Fruit fly (Drosophila melanogaster): ENCODE results near the gene dod.

The dod gene

DNA sequence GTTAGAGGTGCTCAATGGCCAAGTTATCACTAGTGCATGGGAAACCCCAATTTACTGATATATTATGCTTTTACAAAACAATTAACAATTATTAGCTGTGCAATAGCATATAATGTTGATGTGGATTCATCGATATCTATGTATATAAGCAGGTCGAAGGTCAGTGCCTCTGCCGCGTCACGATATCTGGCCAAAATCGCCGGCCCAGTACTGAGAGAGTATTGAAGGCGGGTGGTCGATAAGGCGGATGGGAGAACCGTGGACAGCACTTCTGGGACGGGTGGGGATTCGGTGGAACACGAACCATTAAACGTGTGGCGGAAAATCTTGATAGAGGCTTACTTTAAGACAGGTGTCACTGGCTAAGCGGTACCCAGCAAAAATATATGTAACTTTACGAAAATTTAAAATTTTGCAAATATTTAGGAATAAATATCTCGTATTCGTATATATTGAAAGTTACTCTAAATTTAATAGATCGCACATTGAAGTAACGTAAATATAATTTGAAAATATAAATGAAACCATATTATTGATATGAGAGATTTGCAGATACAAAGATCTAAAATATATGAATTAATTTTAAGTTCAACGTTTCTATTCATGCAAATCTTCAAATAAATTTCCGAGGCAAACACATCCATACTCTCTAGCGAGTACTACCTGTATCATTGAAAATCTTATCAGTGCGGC, 22.7 kb upstream of the dod start:
- no peak for TF ChIP-seq CG15710 (tag; optimal IDR thresholded peaks at IDR 0.05)
- TF ChIP-seq CG8159 (tag; optimal IDR thresholded peaks at IDR 0.05) = peak; percentile 62
- TF ChIP-seq Pif1A (GFP tag; optimal IDR thresholded peaks at IDR 0.05) = peak; percentile 14
- TF ChIP-seq CG14655 (GFP tag; optimal IDR thresholded peaks at IDR 0.05) = no peak
- TF ChIP-seq CG17806 (tag; optimal IDR thresholded peaks at IDR 0.05) = peak; percentile 18
- no peak for TF ChIP-seq CG4496 (GFP tag; IDR thresholded peaks at IDR 0.05)
- no peak for TF ChIP-seq CG9948 (tag; optimal IDR thresholded peaks at IDR 0.05)
- TF ChIP-seq Ets98B (GFP tag; IDR thresholded peaks at IDR 0.05) = no peak
- peak; percentile 29 for TF ChIP-seq CG8301 (tag; optimal IDR thresholded peaks at IDR 0.05)
- no peak for TF ChIP-seq CG13204 (GFP tag; optimal IDR thresholded peaks at IDR 0.05)
- no peak for TF ChIP-seq CG34367 (tag; optimal IDR thresholded peaks at IDR 0.05)
- TF ChIP-seq fd96Ca (GFP tag; IDR thresholded peaks at IDR 0.05) = no peak
- TF ChIP-seq gl (tag; optimal IDR thresholded peaks at IDR 0.05) = no peak
- no peak for TF ChIP-seq D1 (tag; optimal IDR thresholded peaks at IDR 0.05)
- TF ChIP-seq Pif1B (GFP tag; optimal IDR thresholded peaks at IDR 0.05) = no peak
- no peak for TF ChIP-seq EcR (GFP tag; optimal IDR thresholded peaks at IDR 0.05)
- TF ChIP-seq rn (GFP tag; IDR thresholded peaks at IDR 0.05) = no peak
- TF ChIP-seq CG32121 (GFP tag; IDR thresholded peaks at IDR 0.05) = no peak
- TF ChIP-seq CG10348 (GFP tag; IDR thresholded peaks at IDR 0.05) = no peak
- TF ChIP-seq CG12605 (GFP tag; IDR thresholded peaks at IDR 0.05) = no peak
- no peak for TF ChIP-seq Snoo (tag; optimal IDR thresholded peaks at IDR 0.05)

DNA sequence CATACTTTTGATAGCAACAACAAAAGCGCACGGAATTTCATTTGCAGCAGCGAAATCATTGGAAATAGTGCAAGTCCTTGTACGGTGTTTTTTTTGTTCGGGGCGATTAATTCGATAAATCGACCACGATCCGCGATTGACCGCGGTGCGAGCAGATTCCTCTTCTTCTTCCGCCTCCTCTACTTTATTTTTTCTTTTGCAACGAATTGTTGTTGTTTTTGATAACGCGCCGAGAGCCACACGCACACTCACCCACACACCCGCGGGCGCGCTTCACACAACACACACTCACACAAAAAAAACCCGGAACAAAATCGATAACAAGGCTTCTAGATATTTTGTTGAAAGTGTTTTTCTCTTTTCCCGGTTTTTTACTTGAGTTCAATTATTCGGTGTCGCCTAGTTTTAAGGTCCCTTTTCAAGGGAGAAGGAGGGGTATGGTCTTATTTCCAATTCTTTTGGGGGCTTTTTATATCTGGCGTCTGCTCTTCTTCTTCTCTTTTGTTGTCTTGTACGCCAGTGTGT, 21.9 kb upstream of the dod start:
- TF ChIP-seq CG4496 (GFP tag; IDR thresholded peaks at IDR 0.05) (peak; percentile 61; the same call in 2 of the 3 replicates), CG8301 (tag; optimal IDR thresholded peaks at IDR 0.05) (no peak), CG10348 (GFP tag; IDR thresholded peaks at IDR 0.05) (no peak), CG32121 (GFP tag; IDR thresholded peaks at IDR 0.05) (0 out of 2 replicates have a peak, but pooled peaks have one; percentile 18), gl (tag; optimal IDR thresholded peaks at IDR 0.05) (peak; percentile 33), Ets98B (GFP tag; IDR thresholded peaks at IDR 0.05) (0 out of 2 replicates have a peak, but pooled peaks have one; percentile 6)

DNA sequence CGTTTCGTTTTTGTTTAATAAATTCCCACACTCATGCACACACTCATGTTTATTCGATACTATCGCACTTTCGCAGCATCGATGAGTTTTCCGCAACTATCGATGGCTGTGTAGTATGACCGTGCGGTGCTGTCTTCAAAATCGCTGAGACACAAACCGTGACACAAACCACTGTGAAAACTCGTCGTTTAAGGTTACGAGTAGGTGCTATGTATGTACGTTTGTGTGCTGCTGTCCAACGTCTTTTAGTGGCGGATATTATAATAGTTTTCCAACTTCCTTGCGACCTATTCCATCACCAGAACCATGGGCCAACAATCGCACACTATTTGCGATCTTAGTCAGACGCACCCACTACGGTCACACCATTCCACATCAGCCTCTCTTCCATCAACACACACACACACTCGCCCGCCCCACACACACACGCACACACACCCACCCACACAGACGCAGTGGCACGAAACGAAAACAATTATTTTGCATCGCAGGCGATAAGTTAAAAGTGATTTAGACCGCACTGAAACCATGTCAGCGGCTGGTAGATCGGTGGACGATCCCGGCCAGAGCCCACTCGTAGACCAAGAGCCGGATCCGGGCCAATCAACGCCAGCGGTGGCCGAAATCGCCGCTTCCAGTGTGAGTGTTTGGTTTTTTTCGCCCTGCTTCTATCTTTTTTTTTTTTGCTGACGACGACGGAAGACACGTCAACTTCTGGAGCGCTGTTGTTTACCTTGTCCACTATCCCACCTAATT, 21.0 kb upstream of the dod start, which contains the start of the genes Dd and CG1486:
Gene Dd, minus strand, starts transcription at position 77 of the 756 bp plus-strand sequence.
Gene CG1486, plus strand, starts transcription at position 114 of the 756 bp plus-strand sequence.
- no peak for TF ChIP-seq EcR (GFP tag; optimal IDR thresholded peaks at IDR 0.05)
- peak; percentile 13 for TF ChIP-seq CG34367 (tag; optimal IDR thresholded peaks at IDR 0.05)
- no peak for TF ChIP-seq CG12605 (GFP tag; IDR thresholded peaks at IDR 0.05)
- TF ChIP-seq Pif1B (GFP tag; optimal IDR thresholded peaks at IDR 0.05) = no peak

DNA sequence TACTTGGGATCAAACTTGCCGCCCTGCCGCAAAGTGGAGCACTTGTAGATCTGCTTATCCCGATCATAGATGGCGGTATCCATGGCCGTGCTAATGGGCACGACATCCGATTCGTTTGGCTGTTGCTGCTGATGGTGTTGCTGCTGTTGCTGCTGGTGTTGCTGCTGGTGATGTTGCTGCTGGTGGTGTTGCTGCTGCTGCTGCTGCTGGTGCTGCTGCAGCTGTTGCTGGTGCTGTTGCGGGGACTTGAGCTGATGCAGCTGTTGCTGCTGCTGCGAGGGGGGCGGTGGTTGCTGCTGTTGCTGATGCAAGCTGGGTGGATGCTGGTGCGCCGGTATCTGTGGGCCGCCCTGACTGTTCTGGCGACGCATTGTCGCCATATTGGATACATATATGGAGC, 12.0 kb upstream of the dod start:
- no peak for TF ChIP-seq CG15710 (tag; optimal IDR thresholded peaks at IDR 0.05)
- TF ChIP-seq D1 (tag; optimal IDR thresholded peaks at IDR 0.05) = no peak
- TF ChIP-seq CG14655 (GFP tag; optimal IDR thresholded peaks at IDR 0.05) = no peak
- TF ChIP-seq CG34367 (tag; optimal IDR thresholded peaks at IDR 0.05) = no peak
- TF ChIP-seq fd96Ca (GFP tag; IDR thresholded peaks at IDR 0.05) = no peak
- no peak for TF ChIP-seq CG8159 (tag; optimal IDR thresholded peaks at IDR 0.05)
- no peak for TF ChIP-seq gl (tag; optimal IDR thresholded peaks at IDR 0.05)
- TF ChIP-seq Pif1A (GFP tag; optimal IDR thresholded peaks at IDR 0.05) = no peak
- no peak for TF ChIP-seq EcR (GFP tag; optimal IDR thresholded peaks at IDR 0.05)
- no peak for TF ChIP-seq CG10348 (GFP tag; IDR thresholded peaks at IDR 0.05)
- no peak for TF ChIP-seq CG4496 (GFP tag; IDR thresholded peaks at IDR 0.05)
- no peak for TF ChIP-seq CG8301 (tag; optimal IDR thresholded peaks at IDR 0.05)

DNA sequence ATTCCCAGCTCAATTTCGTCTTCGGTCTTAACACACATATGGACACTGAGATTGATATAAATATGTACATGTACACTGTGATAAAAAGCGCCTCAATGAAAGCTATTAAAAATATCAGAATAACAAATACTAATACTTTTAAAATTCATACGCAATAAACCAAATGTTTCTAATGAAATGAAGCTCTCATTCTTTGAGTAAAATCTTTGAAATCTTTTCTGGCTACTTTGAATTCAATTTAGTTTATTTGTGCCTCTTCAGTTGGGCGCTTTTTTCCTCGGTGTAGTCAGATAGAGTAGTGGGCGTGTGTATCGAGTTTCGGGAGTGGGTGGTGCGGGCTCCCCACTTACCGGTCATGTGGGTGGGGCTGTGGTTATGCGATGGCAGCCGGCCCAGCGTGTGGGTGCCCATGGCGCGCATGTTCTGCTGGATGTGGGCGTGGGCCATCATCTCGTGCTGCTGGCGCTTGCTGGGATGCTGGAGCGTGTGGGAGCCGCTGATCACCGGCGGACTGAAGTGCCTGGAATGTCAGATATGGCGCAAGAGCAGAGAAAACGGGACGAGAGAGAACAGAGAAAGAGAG, 10.5 kb upstream of the dod start:
- TF ChIP-seq Ets98B (GFP tag; IDR thresholded peaks at IDR 0.05) (no peak), gl (tag; optimal IDR thresholded peaks at IDR 0.05) (no peak), CG32121 (GFP tag; IDR thresholded peaks at IDR 0.05) (no peak), fd96Ca (GFP tag; IDR thresholded peaks at IDR 0.05) (no peak), CG10348 (GFP tag; IDR thresholded peaks at IDR 0.05) (no peak), CG9948 (tag; optimal IDR thresholded peaks at IDR 0.05) (no peak), Snoo (tag; optimal IDR thresholded peaks at IDR 0.05) (no peak)

DNA sequence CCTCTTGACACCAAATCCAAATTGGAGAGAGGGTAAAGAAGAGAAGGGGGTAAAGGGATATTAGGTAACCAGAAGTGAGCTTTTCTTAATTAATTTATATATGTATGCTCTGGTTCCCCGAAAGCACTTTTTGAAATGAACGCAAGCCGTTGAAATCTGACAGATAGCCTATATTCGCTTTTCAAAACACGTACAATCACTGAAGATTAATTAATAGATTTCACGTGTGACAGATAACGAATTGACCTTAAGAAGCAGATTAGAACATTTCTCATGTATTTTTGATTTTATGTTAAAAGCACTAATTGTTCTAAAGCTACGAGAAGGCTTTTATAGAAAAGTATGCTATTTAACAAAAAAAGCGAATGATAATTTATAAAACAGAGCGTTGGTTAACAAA, 8.1 kb upstream of the dod start:
- TF ChIP-seq Snoo (tag; optimal IDR thresholded peaks at IDR 0.05) (no peak), fd96Ca (GFP tag; IDR thresholded peaks at IDR 0.05) (no peak), CG12605 (GFP tag; IDR thresholded peaks at IDR 0.05) (no peak), rn (GFP tag; IDR thresholded peaks at IDR 0.05) (no peak), CG34367 (tag; optimal IDR thresholded peaks at IDR 0.05) (no peak), CG32121 (GFP tag; IDR thresholded peaks at IDR 0.05) (no peak), Ets98B (GFP tag; IDR thresholded peaks at IDR 0.05) (no peak), gl (tag; optimal IDR thresholded peaks at IDR 0.05) (no peak), CG9948 (tag; optimal IDR thresholded peaks at IDR 0.05) (no peak), CG15710 (tag; optimal IDR thresholded peaks at IDR 0.05) (no peak), CG4496 (GFP tag; IDR thresholded peaks at IDR 0.05) (no peak), CG17806 (tag; optimal IDR thresholded peaks at IDR 0.05) (no peak), CG8301 (tag; optimal IDR thresholded peaks at IDR 0.05) (no peak), EcR (GFP tag; optimal IDR thresholded peaks at IDR 0.05) (no peak), Pif1A (GFP tag; optimal IDR thresholded peaks at IDR 0.05) (no peak)

Measured in whole organism, pupa.